Fruit fly (Drosophila melanogaster) whole organism, embryonic: ENCODE results near the gene RpL13.

Experiments used
- C15 ChIP-seq: fragments of 200-800 bp; sonication (Bioruptor generic); IDR thresholded peaks from 3 replicates; pipeline ENCODE4 v1.3.6; 2022; ENCODE audit warnings: missing biosample characterization, missing genetic modification characterization
- CG10267 ChIP-seq: fragments of 200-800 bp; sonication (Bioruptor generic); optimal IDR thresholded peaks from 2 replicates; lab custom pipeline; 2018; ENCODE audit warnings: missing biosample characterization, mild to moderate bottlenecking, missing genetic modification characterization, moderate library complexity
- CG11085 ChIP-seq: fragments of 200-800 bp; sonication (Bioruptor generic); IDR thresholded peaks from 2 replicates; pipeline ENCODE4 v1.3.6; 2022; ENCODE audit warnings: missing biosample characterization, missing genetic modification characterization
- CG12299 ChIP-seq: fragments of 200-800 bp; sonication (Bioruptor generic); optimal IDR thresholded peaks from 2 replicates; lab custom pipeline; 2018; ENCODE audit warnings: missing biosample characterization, mild to moderate bottlenecking, missing genetic modification characterization
- CG15011 ChIP-seq: fragments of 200-800 bp; sonication (Bioruptor generic); optimal IDR thresholded peaks from 3 replicates; lab custom pipeline; 2018; ENCODE audit warnings: missing biosample characterization, mild to moderate bottlenecking, missing genetic modification characterization
- CG18011 ChIP-seq: fragments of 200-800 bp; sonication (Bioruptor generic); optimal IDR thresholded peaks from 2 replicates; lab custom pipeline; 2017; ENCODE audit warnings: missing biosample characterization, missing genetic modification characterization, mild to moderate bottlenecking, moderate library complexity, missing genotype
- CG30020 ChIP-seq: fragments of 200-800 bp; optimal IDR thresholded peaks from 2 replicates; lab custom pipeline; 2019; ENCODE audit warnings: missing biosample characterization, mild to moderate bottlenecking, missing genetic modification characterization, moderate library complexity
- CG33557 ChIP-seq: fragments of 200-800 bp; sonication (Bioruptor generic); optimal IDR thresholded peaks from 2 replicates; lab custom pipeline; 2019; ENCODE audit warnings: missing biosample characterization, mild to moderate bottlenecking, missing genetic modification characterization, moderate library complexity
- CG4282 ChIP-seq: fragments of 200-800 bp; sonication (Bioruptor generic); optimal IDR thresholded peaks from 2 replicates; lab custom pipeline; 2016; ENCODE audit warnings: missing biosample characterization, missing genetic modification characterization
- CG4854 ChIP-seq: fragments of 200-800 bp; sonication (Bioruptor generic); optimal IDR thresholded peaks from 2 replicates; lab custom pipeline; 2016; ENCODE audit warnings: missing biosample characterization, missing genetic modification characterization, inconsistent platforms
- CG5180 ChIP-seq: fragments of 200-800 bp; sonication (Bioruptor generic); optimal IDR thresholded peaks from 3 replicates; lab custom pipeline; 2017; ENCODE audit warnings: missing biosample characterization, missing genetic modification characterization, mild to moderate bottlenecking, moderate library complexity, missing genetic modification reagents
- CG6175 ChIP-seq: fragments of 200-800 bp; sonication (Bioruptor generic); IDR thresholded peaks from 3 replicates; pipeline ENCODE4 v1.3.6; 2022; ENCODE audit warnings: missing biosample characterization, missing genetic modification characterization
- CG7786 ChIP-seq: fragments of 200-800 bp; sonication (Bioruptor generic); optimal IDR thresholded peaks from 2 replicates; lab custom pipeline; 2016; ENCODE audit warnings: missing biosample characterization, missing genetic modification characterization
- CG8359 ChIP-seq: fragments of 200-800 bp; sonication (Bioruptor generic); optimal IDR thresholded peaks from 2 replicates; lab custom pipeline; 2017; ENCODE audit warnings: missing biosample characterization, mild to moderate bottlenecking, missing genetic modification characterization, borderline replicate concordance
- CG8388 ChIP-seq: fragments of 200-800 bp; sonication (Bioruptor generic); optimal IDR thresholded peaks from 2 replicates; lab custom pipeline; 2019; ENCODE audit warnings: missing biosample characterization, mild to moderate bottlenecking, missing genetic modification characterization, moderate library complexity
- CG8944 ChIP-seq: fragments of 200-800 bp; sonication (Bioruptor generic); optimal IDR thresholded peaks from 3 replicates; lab custom pipeline; 2016; ENCODE audit warnings: missing biosample characterization, missing genetic modification characterization
- CTCF ChIP-seq: fragments of 200-800 bp; sonication (Bioruptor generic); optimal IDR thresholded peaks from 2 replicates; lab custom pipeline; 2017; ENCODE audit warnings: missing biosample characterization, mild to moderate bottlenecking, missing genetic modification characterization, moderate library complexity
- Deaf1 ChIP-seq: fragments of 200-800 bp; optimal IDR thresholded peaks from 3 replicates; lab custom pipeline; 2019; ENCODE audit warnings: missing biosample characterization, mild to moderate bottlenecking, missing genetic modification characterization, moderate library complexity
- HLH3B ChIP-seq: fragments of 200-800 bp; sonication (Bioruptor generic); IDR thresholded peaks from 2 replicates; pipeline ENCODE4 v1.3.6; 2022; ENCODE audit warnings: missing biosample characterization, missing genetic modification characterization
- Hand ChIP-seq: fragments of 200-800 bp; sonication (Bioruptor generic); optimal IDR thresholded peaks from 2 replicates; lab custom pipeline; 2017; ENCODE audit warnings: mild to moderate bottlenecking, missing biosample characterization, missing genetic modification reagents, missing genetic modification characterization
- Lpt ChIP-seq: fragments of >200 bp; optimal IDR thresholded peaks from 2 replicates; lab custom pipeline; 2018; ENCODE audit warnings: missing biosample characterization, missing genetic modification characterization
- Max ChIP-seq: fragments of 200-800 bp; sonication (Bioruptor generic); optimal IDR thresholded peaks from 2 replicates; lab custom pipeline; 2016; ENCODE audit warnings: missing biosample characterization, mild to moderate bottlenecking, missing genetic modification characterization
- Mes4 ChIP-seq: fragments of 200-800 bp; sonication (Bioruptor generic); optimal IDR thresholded peaks from 2 replicates; lab custom pipeline; 2016; ENCODE audit warnings: missing biosample characterization, missing genetic modification characterization
- NK7.1 ChIP-seq: fragments of 200-800 bp; sonication (Bioruptor generic); optimal IDR thresholded peaks from 3 replicates; lab custom pipeline; 2016; ENCODE audit warnings: missing biosample characterization, missing genetic modification characterization
- Nf-YB ChIP-seq: fragments of 200-800 bp; sonication (Bioruptor generic); optimal IDR thresholded peaks from 3 replicates; lab custom pipeline; 2019; ENCODE audit warnings: missing biosample characterization, mild to moderate bottlenecking, missing genetic modification characterization, moderate library complexity
- PHDP ChIP-seq: fragments of 200-800 bp; sonication (Bioruptor generic); optimal IDR thresholded peaks from 3 replicates; lab custom pipeline; 2018; ENCODE audit warnings: missing biosample characterization, mild to moderate bottlenecking, missing genetic modification characterization, moderate library complexity
- Spps ChIP-seq: fragments of 200-800 bp; sonication (Bioruptor generic); optimal IDR thresholded peaks from 2 replicates; lab custom pipeline; 2018; ENCODE audit warnings: missing biosample characterization, mild to moderate bottlenecking, missing genetic modification characterization
- ac ChIP-seq: fragments of 200-800 bp; sonication (Bioruptor generic); optimal IDR thresholded peaks from 3 replicates; lab custom pipeline; 2017; ENCODE audit warnings: missing biosample characterization, mild to moderate bottlenecking, missing genetic modification characterization
- aop ChIP-seq: fragments of 200-800 bp; sonication (Bioruptor generic); IDR thresholded peaks from 2 replicates; pipeline ENCODE4 v1.3.6; 2022; ENCODE audit warnings: missing biosample characterization, missing genetic modification characterization
- cg ChIP-seq: fragments of 200-800 bp; sonication (Bioruptor generic); optimal IDR thresholded peaks from 3 replicates; lab custom pipeline; 2019; ENCODE audit warnings: missing biosample characterization, mild to moderate bottlenecking, missing genetic modification characterization, moderate library complexity
- chinmo ChIP-seq: fragments of 200-800 bp; sonication (Bioruptor generic); IDR thresholded peaks from 4 replicates; pipeline ENCODE4 v1.3.6; 2022; ENCODE audit warnings: missing biosample characterization, missing genetic modification characterization; ENCODE audit not compliant: partially characterized antibody
- crc ChIP-seq: fragments of 200-800 bp; sonication (Bioruptor generic); optimal IDR thresholded peaks from 2 replicates; lab custom pipeline; 2016; ENCODE audit warnings: missing biosample characterization, missing genetic modification characterization
- croc ChIP-seq: fragments of 200-800 bp; sonication (Bioruptor generic); conservative IDR thresholded peaks from 3 replicates; pipeline ENCODE4 v1.3.6; 2022; ENCODE audit warnings: missing biosample characterization, missing genetic modification characterization
- crol ChIP-seq: fragments of 200-800 bp; sonication (Bioruptor generic); IDR thresholded peaks from 2 replicates; pipeline ENCODE4 v1.3.6; 2022; ENCODE audit warnings: missing biosample characterization, missing genetic modification characterization
- dm ChIP-seq: fragments of 200-800 bp; sonication (Bioruptor generic); optimal IDR thresholded peaks from 3 replicates; lab custom pipeline; 2016; ENCODE audit warnings: missing biosample characterization, missing genetic modification characterization
- esg ChIP-seq: fragments of 200-800 bp; sonication (Bioruptor generic); conservative IDR thresholded peaks from 2 replicates; pipeline ENCODE4 v1.3.6; 2022; ENCODE audit warnings: missing biosample characterization, missing genetic modification characterization
- ham ChIP-seq: fragments of 200-800 bp; sonication (Bioruptor generic); IDR thresholded peaks from 2 replicates; pipeline ENCODE4 v1.3.6; 2022; ENCODE audit warnings: missing biosample characterization, missing genetic modification characterization
- phol ChIP-seq: fragments of 200-800 bp; sonication (Bioruptor generic); optimal IDR thresholded peaks from 3 replicates; lab custom pipeline; 2018; ENCODE audit warnings: missing biosample characterization, mild to moderate bottlenecking, missing genetic modification characterization, moderate library complexity
- pzg ChIP-seq: fragments of 200-800 bp; sonication (Bioruptor generic); optimal IDR thresholded peaks from 3 replicates; lab custom pipeline; 2018; ENCODE audit warnings: missing biosample characterization, mild to moderate bottlenecking, missing genetic modification characterization, moderate library complexity
- sqz ChIP-seq: fragments of 200-800 bp; sonication (Bioruptor generic); optimal IDR thresholded peaks from 3 replicates; lab custom pipeline; 2018; ENCODE audit warnings: missing biosample characterization, mild to moderate bottlenecking, missing genetic modification characterization
- tll ChIP-seq, 2 experiments: fragments of 200-800 bp in 1 of 2; fragments of >200 bp in 1 of 2; sonication (Bioruptor generic) in 1 of 2; optimal IDR thresholded peaks; 2 replicates each; lab custom pipeline; 2017 to 2019; ENCODE audit warnings: missing biosample characterization in 2 of 2, missing genetic modification characterization in 2 of 2, mild to moderate bottlenecking in 1 of 2, moderate library complexity in 1 of 2
- tna ChIP-seq: fragments of 200-800 bp; sonication (Bioruptor generic); IDR thresholded peaks from 2 replicates; pipeline ENCODE4 v1.3.6; 2022; ENCODE audit warnings: missing biosample characterization, missing genetic modification characterization; ENCODE audit not compliant: partially characterized antibody
- twi ChIP-seq: fragments of 200-800 bp; optimal IDR thresholded peaks from 2 replicates; lab custom pipeline; 2019; ENCODE audit warnings: missing biosample characterization, mild to moderate bottlenecking, missing genetic modification characterization, moderate library complexity
- vfl ChIP-seq: fragments of 200-800 bp; sonication (Bioruptor generic); optimal IDR thresholded peaks from 2 replicates; lab custom pipeline; 2016; ENCODE audit warnings: missing biosample characterization, missing genetic modification characterization
- wek ChIP-seq: fragments of 200-800 bp; sonication (Bioruptor generic); optimal IDR thresholded peaks from 3 replicates; lab custom pipeline; 2018; ENCODE audit warnings: missing biosample characterization, mild to moderate bottlenecking, missing genetic modification characterization, moderate library complexity
- zfh1 ChIP-seq: fragments of 200-800 bp; sonication (Bioruptor generic); IDR thresholded peaks from 3 replicates; pipeline ENCODE4 v1.3.6; 2022; ENCODE audit warnings: missing biosample characterization, missing genetic modification characterization

Gene RpL13

dm6 chr2L:9986402-9987350, 19.6 kb downstream of the RpL13 start (continued):
- TF ChIP-seq CG6175 (GFP tag; lab: Robert Waterston, UW) (no peak), Nf-YB (no peak), CG8359 (peak; percentile 40), Deaf1 (tag; lab: Kevin White, UChicago) (no peak), esg (GFP tag; lab: Robert Waterston, UW) (0 out of 2 replicates have a peak, but pooled peaks have one; percentile 12), ham (GFP tag; lab: Robert Waterston, UW) (no peak)

DNA sequence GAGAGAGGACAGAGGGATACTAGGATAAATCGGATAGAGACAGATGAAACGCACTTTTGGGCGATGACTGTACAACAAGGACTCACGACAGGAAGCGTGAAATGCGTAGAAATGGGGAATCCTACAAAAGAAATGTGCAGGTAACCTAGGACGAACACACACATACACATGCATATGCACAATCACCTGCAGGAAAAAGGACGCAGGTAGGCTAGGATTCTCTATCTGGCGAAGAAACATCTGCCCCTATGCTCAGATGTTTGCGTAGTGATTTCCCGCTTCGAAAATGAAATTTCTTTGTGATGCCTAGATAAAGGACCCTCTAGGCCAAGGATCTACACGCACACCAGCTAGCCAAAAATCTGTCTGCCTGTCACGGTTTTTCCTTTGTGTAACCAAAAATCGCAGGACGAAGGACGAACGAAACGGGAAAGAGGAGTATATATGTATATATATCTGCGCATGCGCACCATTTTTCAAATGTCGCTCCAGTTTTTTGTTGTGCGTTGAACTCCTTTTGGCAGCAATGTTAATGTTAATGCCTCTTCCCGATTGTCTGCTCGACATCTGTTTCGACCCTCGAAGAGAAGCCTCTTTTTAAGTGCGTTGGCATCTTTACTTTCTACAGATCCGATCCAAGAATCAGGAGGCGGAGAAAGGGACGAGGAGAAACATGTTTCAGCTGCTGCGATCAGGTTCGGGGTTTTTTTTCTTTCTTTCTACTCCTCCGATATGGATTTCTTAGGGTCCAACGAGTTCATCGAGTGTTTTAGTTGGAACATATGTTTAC, 21.3 kb downstream of the RpL13 start:
- TF ChIP-seq CG18011 (GFP tag; lab: Kevin White, UChicago), result no peak
- TF ChIP-seq CG12299 (tag; lab: Kevin White, UChicago), result no peak
- no peak for TF ChIP-seq crc (GFP tag; lab: Kevin White, UChicago)
- TF ChIP-seq sqz, result peak; percentile 5
- no peak for TF ChIP-seq CTCF (GFP tag; lab: Kevin White, UChicago)
- no peak for TF ChIP-seq Mes4 (GFP tag; lab: Kevin White, UChicago)
- TF ChIP-seq CG10267 (tag; lab: Kevin White, UChicago), result no peak
- TF ChIP-seq tna (GFP tag; lab: Robert Waterston, UW), result no peak
- no peak for TF ChIP-seq croc (GFP tag; lab: Robert Waterston, UW)
- no peak for TF ChIP-seq phol (tag; lab: Kevin White, UChicago)
- no peak for TF ChIP-seq CG11085 (GFP tag; lab: Robert Waterston, UW)
- peak; percentile 98 for TF ChIP-seq twi (tag; lab: Kevin White, UChicago)
- TF ChIP-seq wek (GFP tag; lab: Kevin White, UChicago), result no peak
- TF ChIP-seq C15, result no peak
- TF ChIP-seq aop, result 0 out of 2 replicates have a peak, but pooled peaks have one; percentile 45
- no peak for TF ChIP-seq CG4282 (GFP tag; lab: Kevin White, UChicago)
- no peak for TF ChIP-seq CG4854 (GFP tag; lab: Kevin White, UChicago)
- no peak for TF ChIP-seq dm
- no peak for TF ChIP-seq HLH3B (GFP tag; lab: Robert Waterston, UW)
- TF ChIP-seq tll (GFP tag; optimal IDR thresholded peaks at IDR 0.05; lab: Kevin White, UChicago), result peak in 1 of 2 experiments; percentile 43
- no peak for TF ChIP-seq chinmo (GFP tag; lab: Robert Waterston, UW)
- TF ChIP-seq PHDP (tag; lab: Kevin White, UChicago), result no peak
- TF ChIP-seq Spps (tag; lab: Kevin White, UChicago), result no peak
- no peak for TF ChIP-seq Hand (GFP tag; lab: Kevin White, UChicago)
- peak; percentile 30 for TF ChIP-seq cg (GFP tag; lab: Kevin White, UChicago)
- TF ChIP-seq CG8388, result no peak
- peak; percentile 57; the same call in 1 of the 2 replicates for TF ChIP-seq crol (GFP tag; lab: Robert Waterston, UW)
- no peak for TF ChIP-seq CG5180
- no peak for TF ChIP-seq pzg
- TF ChIP-seq NK7.1 (GFP tag; lab: Kevin White, UChicago), result no peak
- no peak for TF ChIP-seq CG8944
- TF ChIP-seq CG33557, result no peak
- TF ChIP-seq Max (GFP tag; lab: Kevin White, UChicago), result no peak
- peak; percentile 80 for TF ChIP-seq ac
- no peak for TF ChIP-seq Lpt (GFP tag; lab: Kevin White, UChicago)
- no peak for TF ChIP-seq CG7786 (GFP tag; lab: Kevin White, UChicago)
- peak; percentile 22 for TF ChIP-seq vfl (GFP tag; lab: Kevin White, UChicago)
- TF ChIP-seq CG30020 (tag; lab: Kevin White, UChicago), result no peak
- TF ChIP-seq zfh1, result no peak
- no peak for TF ChIP-seq CG15011 (GFP tag; lab: Kevin White, UChicago)
